Worm (Caenorhabditis elegans) whole organism, dauer: ENCODE measurements around the gene sax-7.
"Not testable (repeated sequence)": the region's sequence is repeated elsewhere in the genome, so short reads cannot be mapped to it uniquely, and the experiment has no call there.

Experiments
- unc-62 ChIP-seq: sonication (generic microtip); optimal IDR thresholded peaks from 2 replicates; lab custom pipeline; 2017; ENCODE audit warnings: missing biosample characterization, missing genetic modification reagents, missing genetic modification characterization

sax-7 gene

ce11 chrIV:8080782-8081181 is 18.3 kb downstream of the sax-7 start:
- TF ChIP-seq unc-62 (GFP tag; lab: Kevin White, UChicago) = no peak

DNA sequence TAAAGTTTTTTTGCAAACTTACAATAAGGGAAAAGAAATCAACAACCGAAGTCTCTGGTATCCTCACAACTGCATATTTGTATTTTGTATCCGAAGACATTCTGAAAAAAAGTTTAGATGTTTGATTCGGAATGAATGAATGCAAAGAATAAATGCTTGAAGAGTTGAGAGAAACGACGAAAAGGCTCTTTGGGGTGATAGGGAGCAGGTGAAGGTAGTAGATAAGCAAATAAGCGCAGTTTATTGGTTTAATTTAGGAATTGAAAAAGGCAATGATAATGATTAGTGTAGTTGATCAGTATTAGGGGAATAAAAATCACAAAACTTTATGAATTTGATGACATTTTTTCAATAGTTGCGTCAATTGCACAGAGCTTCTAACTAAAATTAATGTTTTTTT is 24.1 kb downstream of the sax-7 start, which contains the start of gene nsy-7:
Gene nsy-7, minus strand, starts transcription at position 101 of the 400 bp plus-strand sequence.
- no peak for TF ChIP-seq unc-62 (GFP tag; lab: Kevin White, UChicago)

DNA sequence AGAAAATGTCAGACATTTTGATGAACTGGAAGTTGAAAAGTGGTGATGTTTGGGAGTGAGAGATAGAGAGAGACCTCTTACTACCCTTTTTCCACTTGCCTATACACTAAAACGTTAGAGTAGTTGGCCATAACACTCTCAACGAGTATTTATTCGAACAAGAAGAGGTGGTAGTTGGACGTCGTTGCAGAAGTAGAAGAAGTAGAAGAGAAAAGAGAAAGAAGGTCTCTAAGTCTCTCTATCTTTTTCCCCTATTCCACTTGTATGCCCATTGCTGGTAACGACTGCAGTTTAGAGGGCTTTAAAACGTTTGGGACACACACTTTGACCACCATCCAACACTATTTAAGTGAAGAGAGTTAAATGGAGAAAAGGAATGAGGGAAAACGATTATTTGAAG is 29.1 kb downstream of the sax-7 start:
- no peak for TF ChIP-seq unc-62 (GFP tag; lab: Kevin White, UChicago)

ce11 chrIV:8096375-8096774 is 33.9 kb downstream of the sax-7 start:
- no peak for TF ChIP-seq unc-62 (GFP tag; lab: Kevin White, UChicago)

ce11 chrIV:8099601-8100000 is 37.1 kb downstream of the sax-7 start, which contains the start of gene Y42H9AR.2:
TSS of gene Y42H9AR.2 (plus strand) at chrIV:8099901.
- TF ChIP-seq unc-62 (GFP tag; lab: Kevin White, UChicago) = no peak

DNA sequence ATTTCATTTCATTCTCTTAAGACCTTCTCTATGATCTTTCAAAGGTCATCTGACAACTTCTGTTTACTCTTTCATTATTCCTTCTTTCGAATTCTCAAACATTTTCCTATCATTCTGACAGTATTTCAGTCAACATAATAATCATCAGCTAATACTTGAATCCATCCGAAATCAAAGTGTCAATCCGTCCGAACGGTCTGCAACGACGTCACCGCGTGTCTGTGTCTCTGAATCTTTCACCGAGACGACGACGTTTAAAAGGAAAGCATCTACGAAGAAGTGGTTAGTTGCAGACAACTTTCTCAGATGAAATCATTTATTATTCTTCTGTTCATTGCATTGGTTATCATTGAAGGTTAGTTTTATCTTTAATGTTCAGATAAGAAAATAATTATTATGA is 39.8 kb downstream of the sax-7 start, which contains the start of gene Y42H9AR.5:
Gene Y42H9AR.5, plus strand, starts transcription at position 301 of the 400 bp plus-strand sequence.
- no peak for TF ChIP-seq unc-62 (GFP tag; lab: Kevin White, UChicago)

- no peak for TF ChIP-seq unc-62 (GFP tag; lab: Kevin White, UChicago)
Measured at ce11 chrIV:8103196-8103595, 40.7 kb downstream of the sax-7 start.

- no peak for TF ChIP-seq unc-62 (GFP tag; lab: Kevin White, UChicago)
Measured at ce11 chrIV:8105083-8105482, 42.6 kb downstream of the sax-7 start.

DNA sequence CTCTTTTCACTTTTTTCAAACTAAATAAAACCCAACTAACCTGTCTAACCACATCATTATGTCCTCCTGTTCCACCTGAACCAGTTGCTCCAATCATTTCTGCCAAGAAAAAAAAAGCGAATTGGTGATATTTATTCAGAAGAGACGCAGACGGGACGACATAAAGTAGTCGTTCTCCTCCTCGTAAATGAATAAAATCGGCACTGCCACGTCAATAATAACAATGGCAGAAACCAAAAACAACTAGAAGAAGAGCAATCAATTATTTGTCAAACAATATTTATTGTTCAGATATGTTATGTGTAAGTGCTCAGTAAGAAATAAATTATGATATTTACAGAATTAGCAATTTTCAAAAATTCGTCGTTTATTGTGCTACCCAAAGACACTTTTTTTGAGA is 45.0 kb downstream of the sax-7 start, which contains the start of gene rabs-5:
Gene rabs-5, minus strand, starts transcription at position 101 of the 400 bp plus-strand sequence.
- TF ChIP-seq unc-62 (GFP tag; lab: Kevin White, UChicago) = no peak

DNA sequence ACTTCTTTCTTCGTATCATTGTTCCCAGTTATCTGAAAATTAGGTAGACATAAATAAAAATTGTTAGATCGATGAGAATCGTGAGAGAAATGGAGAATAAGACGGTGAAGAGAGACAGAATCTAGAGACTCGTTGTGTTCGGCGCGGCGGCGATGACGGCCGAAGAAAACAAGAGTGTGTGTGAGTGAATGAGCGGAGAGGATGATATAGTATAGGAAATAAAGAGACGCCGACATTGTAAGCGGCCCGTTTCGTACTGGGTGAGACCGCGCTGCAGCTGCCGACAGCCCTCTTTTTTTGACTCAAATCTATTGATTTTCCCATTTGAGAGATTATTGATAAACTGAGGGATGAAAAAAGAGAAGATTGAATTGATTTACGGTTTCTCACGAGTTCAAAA is 49.7 kb downstream of the sax-7 start, which contains the start of gene Y42H9AR.4:
Gene Y42H9AR.4, minus strand, starts transcription at position 32 of the 400 bp plus-strand sequence.
- TF ChIP-seq unc-62 (GFP tag; lab: Kevin White, UChicago) = no peak

DNA sequence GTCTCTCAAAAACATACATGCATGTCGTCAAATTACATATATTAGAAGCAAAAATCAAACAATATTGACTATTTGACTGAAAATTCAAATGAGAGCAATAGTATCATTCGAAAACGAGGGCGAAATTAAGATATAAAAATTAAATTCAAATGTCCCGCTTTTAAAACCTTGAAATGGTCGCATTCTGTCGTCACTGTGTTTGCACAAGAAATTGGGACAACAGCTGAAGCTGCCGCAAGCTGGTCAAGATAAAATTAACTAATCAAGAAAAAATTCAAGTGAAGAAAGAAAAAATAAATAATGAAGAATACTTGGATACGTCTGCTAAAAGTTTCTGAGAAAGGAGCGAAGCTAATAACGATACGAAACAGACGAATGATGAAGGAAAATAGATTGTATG is 50.2 kb downstream of the sax-7 start:
- TF ChIP-seq unc-62 (GFP tag; lab: Kevin White, UChicago) = no peak

- TF ChIP-seq unc-62 (GFP tag; lab: Kevin White, UChicago) = no peak
Measured at ce11 chrIV:8113161-8113560, 50.7 kb downstream of the sax-7 start, which contains the start of gene Y42H9AR.1. TSS of gene Y42H9AR.1 (plus strand) at chrIV:8113393.

- TF ChIP-seq unc-62 (GFP tag; lab: Kevin White, UChicago) = no peak
Measured at ce11 chrIV:8114535-8114934, 52.1 kb downstream of the sax-7 start.

- no peak for TF ChIP-seq unc-62 (GFP tag; lab: Kevin White, UChicago)
Measured at ce11 chrIV:8115462-8115861, 53.0 kb downstream of the sax-7 start, which contains the start of gene irld-8. TSS of gene irld-8 (plus strand) at chrIV:8115762.

DNA sequence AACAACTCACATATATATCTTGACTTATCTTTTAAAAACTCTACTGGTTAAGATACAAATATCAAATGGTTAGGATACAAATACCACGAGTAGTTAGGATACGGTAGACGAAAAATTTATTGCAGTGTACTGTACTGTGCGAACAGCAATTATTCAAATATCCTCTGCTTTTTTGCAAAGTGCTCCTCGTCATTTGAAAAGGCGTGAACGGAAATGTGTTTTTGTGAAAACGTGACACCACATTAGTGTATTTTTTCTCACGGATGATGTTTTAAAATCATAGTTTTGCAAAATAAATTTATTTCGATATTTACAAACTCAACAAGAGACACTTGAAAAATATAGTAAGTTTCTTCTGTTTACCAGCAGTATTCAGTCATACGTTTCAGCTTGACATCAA is 56.3 kb downstream of the sax-7 start, which contains the start of gene F42G8.8:
Gene F42G8.8, plus strand, starts transcription at position 301 of the 400 bp plus-strand sequence.
- TF ChIP-seq unc-62 (GFP tag; lab: Kevin White, UChicago) = no peak

ce11 chrIV:8122349-8122748 is 59.9 kb downstream of the sax-7 start, which contains the start of gene erp-44.3:
TSS of gene erp-44.3 (plus strand) at chrIV:8122649.
- not testable (repeated sequence) for TF ChIP-seq unc-62 (GFP tag; lab: Kevin White, UChicago)

DNA sequence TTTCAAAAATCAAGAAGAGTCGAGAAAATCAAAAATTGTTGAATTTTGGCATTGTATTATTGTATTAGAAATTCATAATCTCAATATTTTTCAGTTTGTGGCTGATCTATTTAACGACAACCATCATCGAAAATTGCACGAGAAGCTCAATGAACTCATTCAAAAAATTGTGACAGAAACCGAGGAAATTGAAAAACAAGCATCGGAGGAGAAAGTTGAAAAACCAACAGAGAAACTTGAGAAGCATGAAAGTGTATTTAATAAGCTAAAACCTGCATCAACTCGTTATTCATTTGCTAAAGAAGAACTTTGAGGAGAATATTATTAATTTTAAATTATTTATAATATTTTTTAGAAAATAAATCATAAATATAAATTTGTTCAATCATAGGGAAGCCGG is 64.4 kb downstream of the sax-7 start, which contains the start of gene ceph-41:
Gene ceph-41, plus strand, starts transcription at position 301 of the 400 bp plus-strand sequence.
- TF ChIP-seq unc-62 (GFP tag; lab: Kevin White, UChicago) = no peak
